Fruit fly (Drosophila melanogaster) whole organism, embryonic: ENCODE measurements around the gene Uba5.

ENCODE experiments used
- ATbp ChIP-seq: fragments of 200-800 bp; sonication (Bioruptor generic); optimal IDR thresholded peaks from 2 replicates; lab custom pipeline; 2017; ENCODE audit warnings: missing biosample characterization, mild to moderate bottlenecking, missing genetic modification characterization, missing genetic modification reagents
- Abd-B ChIP-seq: fragments of 200-800 bp; sonication (Bioruptor generic); optimal IDR thresholded peaks from 2 replicates; lab custom pipeline; 2018; ENCODE audit warnings: missing biosample characterization, mild to moderate bottlenecking, missing genetic modification characterization, moderate library complexity
- Bteb2 ChIP-seq: fragments of 200-800 bp; sonication (Bioruptor generic); optimal IDR thresholded peaks from 2 replicates; lab custom pipeline; 2016; ENCODE audit warnings: missing biosample characterization, missing genetic modification characterization
- CG10543 ChIP-seq: fragments of 200-800 bp; sonication (Bioruptor generic); optimal IDR thresholded peaks from 3 replicates; lab custom pipeline; 2017; ENCODE audit warnings: missing biosample characterization, mild to moderate bottlenecking, missing genetic modification characterization, moderate library complexity
- CG10654 ChIP-seq: fragments of 200-800 bp; sonication (Bioruptor generic); optimal IDR thresholded peaks from 2 replicates; lab custom pipeline; 2016; ENCODE audit warnings: missing biosample characterization, missing genetic modification characterization
- CG11456 ChIP-seq: fragments of 200-800 bp; sonication (Bioruptor generic); IDR thresholded peaks from 3 replicates; pipeline ENCODE4 v1.3.6; 2022; ENCODE audit warnings: missing biosample characterization, missing genetic modification characterization
- CG12744 ChIP-seq: fragments of 200-800 bp; sonication (Bioruptor generic); optimal IDR thresholded peaks from 2 replicates; lab custom pipeline; 2016; ENCODE audit warnings: missing biosample characterization, missing genetic modification characterization
- CG14441 ChIP-seq: fragments of 200-800 bp; sonication (Bioruptor generic); IDR thresholded peaks from 2 replicates; pipeline ENCODE4 v1.3.6; 2022; ENCODE audit warnings: missing biosample characterization, missing genetic modification characterization
- CG14710 ChIP-seq: fragments of 200-800 bp; sonication (Bioruptor generic); optimal IDR thresholded peaks from 3 replicates; lab custom pipeline; 2019; ENCODE audit warnings: missing biosample characterization, mild to moderate bottlenecking, missing genetic modification characterization, moderate library complexity
- CG17802 ChIP-seq: fragments of 200-800 bp; sonication (Bioruptor generic); optimal IDR thresholded peaks from 2 replicates; lab custom pipeline; 2018; ENCODE audit warnings: missing biosample characterization, mild to moderate bottlenecking, missing genetic modification characterization, moderate library complexity
- CG32767 ChIP-seq: fragments of 200-800 bp; sonication (Bioruptor generic); IDR thresholded peaks from 2 replicates; pipeline ENCODE4 v1.3.6; 2022; ENCODE audit warnings: missing biosample characterization, missing genetic modification characterization
- CG33213 ChIP-seq: fragments of 200-800 bp; sonication (Bioruptor generic); optimal IDR thresholded peaks from 3 replicates; lab custom pipeline; 2016; ENCODE audit warnings: missing biosample characterization, missing genetic modification characterization
- CG3726 ChIP-seq: fragments of 200-800 bp; sonication (Bioruptor generic); IDR thresholded peaks from 3 replicates; pipeline ENCODE4, ENCODE4 v1.3.6; 2022; ENCODE audit warnings: missing biosample characterization, missing genetic modification characterization
- CG4424 ChIP-seq: fragments of 200-800 bp; sonication (Bioruptor generic); optimal IDR thresholded peaks from 3 replicates; lab custom pipeline; 2016; ENCODE audit warnings: missing biosample characterization, missing genetic modification characterization
- CG6254 ChIP-seq: fragments of 200-800 bp; sonication (Bioruptor generic); optimal IDR thresholded peaks from 3 replicates; lab custom pipeline; 2017; ENCODE audit warnings: mild to moderate bottlenecking, missing biosample characterization, missing genetic modification reagents, missing genetic modification characterization
- CG6765 ChIP-seq: fragments of 200-800 bp; sonication (Bioruptor generic); optimal IDR thresholded peaks from 3 replicates; lab custom pipeline; 2017; ENCODE audit warnings: missing biosample characterization, mild to moderate bottlenecking, missing genetic modification characterization
- D19A ChIP-seq: fragments of 200-800 bp; optimal IDR thresholded peaks from 3 replicates; lab custom pipeline; 2019; ENCODE audit warnings: missing biosample characterization, mild to moderate bottlenecking, missing genetic modification characterization, moderate library complexity
- D19B ChIP-seq: fragments of 200-800 bp; sonication (Bioruptor generic); optimal IDR thresholded peaks from 2 replicates; lab custom pipeline; 2017; ENCODE audit warnings: missing biosample characterization, mild to moderate bottlenecking, missing genetic modification characterization
- Dbx ChIP-seq: fragments of 200-800 bp; sonication (Bioruptor generic); IDR thresholded peaks from 3 replicates; pipeline ENCODE4 v1.3.6; 2022; ENCODE audit warnings: missing biosample characterization, missing genetic modification characterization
- Deaf1 ChIP-seq: fragments of 200-800 bp; optimal IDR thresholded peaks from 3 replicates; lab custom pipeline; 2019; ENCODE audit warnings: missing biosample characterization, mild to moderate bottlenecking, missing genetic modification characterization, moderate library complexity
- Eip74EF ChIP-seq, 2 experiments: fragments of 200-800 bp in 1 of 2; fragments of >200 bp in 1 of 2; sonication (Bioruptor generic) in 1 of 2; optimal IDR thresholded peaks; 2 replicates each; lab custom pipeline; 2017 to 2019; ENCODE audit warnings: missing biosample characterization in 2 of 2, missing genetic modification characterization in 2 of 2, mild to moderate bottlenecking in 1 of 2, moderate library complexity in 1 of 2
- Fer1 ChIP-seq: fragments of 200-800 bp; sonication (Bioruptor generic); optimal IDR thresholded peaks from 2 replicates; lab custom pipeline; 2017; ENCODE audit warnings: missing biosample characterization, mild to moderate bottlenecking, missing genetic modification characterization
- Hsf ChIP-seq: fragments of 200-800 bp; sonication (Bioruptor generic); optimal IDR thresholded peaks from 3 replicates; lab custom pipeline; 2016; ENCODE audit warnings: missing biosample characterization, missing genetic modification characterization
- PHDP ChIP-seq: fragments of 200-800 bp; sonication (Bioruptor generic); optimal IDR thresholded peaks from 3 replicates; lab custom pipeline; 2018; ENCODE audit warnings: missing biosample characterization, mild to moderate bottlenecking, missing genetic modification characterization, moderate library complexity
- Ravus ChIP-seq: fragments of 200-800 bp; sonication (Bioruptor generic); IDR thresholded peaks from 2 replicates; pipeline ENCODE4 v1.3.6; 2022; ENCODE audit warnings: missing biosample characterization, missing genetic modification characterization
- Stat92E ChIP-seq, 3 experiments: fragments of >200 bp in 2 of 3; fragments of 200-800 bp in 1 of 3; sonication (Bioruptor generic) in 1 of 3; optimal IDR thresholded peaks; 2 replicates each; lab custom pipeline; 2017 to 2019; ENCODE audit warnings: missing biosample characterization in 3 of 3, missing genetic modification characterization in 3 of 3, mild to moderate bottlenecking in 1 of 3, moderate library complexity in 1 of 3
- amos ChIP-seq: fragments of 200-800 bp; sonication (Bioruptor generic); IDR thresholded peaks from 2 replicates; pipeline ENCODE4 v1.3.6; 2022; ENCODE audit warnings: missing biosample characterization, missing genetic modification characterization; ENCODE audit not compliant: partially characterized antibody
- az2 ChIP-seq: fragments of 200-800 bp; sonication (Bioruptor generic); optimal IDR thresholded peaks from 3 replicates; lab custom pipeline; 2016; ENCODE audit warnings: missing biosample characterization, missing genetic modification characterization
- bigmax ChIP-seq: fragments of 200-800 bp; sonication (Bioruptor generic); optimal IDR thresholded peaks from 2 replicates; lab custom pipeline; 2018; ENCODE audit warnings: missing biosample characterization, mild to moderate bottlenecking, missing genetic modification characterization
- croc ChIP-seq: fragments of 200-800 bp; sonication (Bioruptor generic); conservative IDR thresholded peaks from 3 replicates; pipeline ENCODE4 v1.3.6; 2022; ENCODE audit warnings: missing biosample characterization, missing genetic modification characterization
- disco-r ChIP-seq: fragments of 200-800 bp; sonication (Bioruptor generic); optimal IDR thresholded peaks from 2 replicates; lab custom pipeline; 2016; ENCODE audit warnings: missing biosample characterization, missing genetic modification characterization
- dmrt11E ChIP-seq: fragments of 200-800 bp; sonication (Bioruptor generic); optimal IDR thresholded peaks from 3 replicates; lab custom pipeline; 2018; ENCODE audit warnings: missing biosample characterization, mild to moderate bottlenecking, missing genetic modification characterization, moderate library complexity
- dmrt99B ChIP-seq: fragments of 200-800 bp; sonication (Bioruptor generic); optimal IDR thresholded peaks from 2 replicates; lab custom pipeline; 2018; ENCODE audit warnings: missing biosample characterization, mild to moderate bottlenecking, missing genetic modification characterization, moderate library complexity
- ems ChIP-seq: fragments of 200-800 bp; sonication (Bioruptor generic); optimal IDR thresholded peaks from 3 replicates; lab custom pipeline; 2016; ENCODE audit warnings: missing biosample characterization, missing genetic modification characterization
- exex ChIP-seq: fragments of 200-800 bp; sonication (Bioruptor generic); optimal IDR thresholded peaks from 4 replicates; lab custom pipeline; 2018; ENCODE audit warnings: missing biosample characterization, mild to moderate bottlenecking, missing genetic modification characterization, moderate library complexity
- grau ChIP-seq: fragments of 200-800 bp; optimal IDR thresholded peaks from 3 replicates; lab custom pipeline; 2019; ENCODE audit warnings: missing biosample characterization, mild to moderate bottlenecking, missing genetic modification characterization, moderate library complexity
- ham ChIP-seq: fragments of 200-800 bp; sonication (Bioruptor generic); IDR thresholded peaks from 2 replicates; pipeline ENCODE4 v1.3.6; 2022; ENCODE audit warnings: missing biosample characterization, missing genetic modification characterization
- ind ChIP-seq: fragments of 200-800 bp; sonication (Bioruptor generic); optimal IDR thresholded peaks from 3 replicates; lab custom pipeline; 2016; ENCODE audit warnings: missing biosample characterization, missing genetic modification characterization
- lola ChIP-seq, 3 experiments: fragments of >200 bp in 2 of 3; fragments of 200-800 bp in 1 of 3; sonication (Bioruptor generic) in 1 of 3; optimal IDR thresholded peaks; 2 replicates each; lab custom pipeline; 2017 to 2019; ENCODE audit warnings: missing biosample characterization in 3 of 3, missing genetic modification characterization in 3 of 3, mild to moderate bottlenecking in 1 of 3, moderate library complexity in 1 of 3
- odd ChIP-seq: fragments of 200-800 bp; sonication (Bioruptor generic); optimal IDR thresholded peaks from 2 replicates; lab custom pipeline; 2017; ENCODE audit warnings: missing biosample characterization, mild to moderate bottlenecking, missing genetic modification characterization
- onecut ChIP-seq: fragments of 200-800 bp; sonication (Bioruptor generic); IDR thresholded peaks from 2 replicates; pipeline ENCODE4 v1.3.6; 2022; ENCODE audit warnings: missing biosample characterization, missing genetic modification characterization
- pho ChIP-seq: fragments of 200-800 bp; sonication (Bioruptor generic); optimal IDR thresholded peaks from 2 replicates; lab custom pipeline; 2016; ENCODE audit warnings: missing biosample characterization, missing genetic modification characterization
- psq ChIP-seq: fragments of 200-800 bp; sonication (Bioruptor generic); optimal IDR thresholded peaks from 2 replicates; lab custom pipeline; 2017; ENCODE audit warnings: missing biosample characterization, missing genetic modification characterization
- scrt ChIP-seq: fragments of 200-800 bp; sonication (Bioruptor generic); optimal IDR thresholded peaks from 2 replicates; lab custom pipeline; 2018; ENCODE audit warnings: missing biosample characterization, mild to moderate bottlenecking, missing genetic modification characterization, moderate library complexity
- sug ChIP-seq: fragments of 200-800 bp; optimal IDR thresholded peaks from 2 replicates; lab custom pipeline; 2019; ENCODE audit warnings: missing biosample characterization, mild to moderate bottlenecking, missing genetic modification characterization, moderate library complexity
- tll ChIP-seq, 2 experiments: fragments of 200-800 bp in 1 of 2; fragments of >200 bp in 1 of 2; sonication (Bioruptor generic) in 1 of 2; optimal IDR thresholded peaks; 2 replicates each; lab custom pipeline; 2017 to 2019; ENCODE audit warnings: missing biosample characterization in 2 of 2, missing genetic modification characterization in 2 of 2, mild to moderate bottlenecking in 1 of 2, moderate library complexity in 1 of 2
- vfl ChIP-seq: fragments of 200-800 bp; sonication (Bioruptor generic); optimal IDR thresholded peaks from 2 replicates; lab custom pipeline; 2016; ENCODE audit warnings: missing biosample characterization, missing genetic modification characterization
- vvl ChIP-seq: fragments of 200-800 bp; sonication (Bioruptor generic); IDR thresholded peaks from 2 replicates; pipeline ENCODE4 v1.3.6; 2022; ENCODE audit warnings: missing biosample characterization, missing genetic modification characterization

The Uba5 gene

DNA sequence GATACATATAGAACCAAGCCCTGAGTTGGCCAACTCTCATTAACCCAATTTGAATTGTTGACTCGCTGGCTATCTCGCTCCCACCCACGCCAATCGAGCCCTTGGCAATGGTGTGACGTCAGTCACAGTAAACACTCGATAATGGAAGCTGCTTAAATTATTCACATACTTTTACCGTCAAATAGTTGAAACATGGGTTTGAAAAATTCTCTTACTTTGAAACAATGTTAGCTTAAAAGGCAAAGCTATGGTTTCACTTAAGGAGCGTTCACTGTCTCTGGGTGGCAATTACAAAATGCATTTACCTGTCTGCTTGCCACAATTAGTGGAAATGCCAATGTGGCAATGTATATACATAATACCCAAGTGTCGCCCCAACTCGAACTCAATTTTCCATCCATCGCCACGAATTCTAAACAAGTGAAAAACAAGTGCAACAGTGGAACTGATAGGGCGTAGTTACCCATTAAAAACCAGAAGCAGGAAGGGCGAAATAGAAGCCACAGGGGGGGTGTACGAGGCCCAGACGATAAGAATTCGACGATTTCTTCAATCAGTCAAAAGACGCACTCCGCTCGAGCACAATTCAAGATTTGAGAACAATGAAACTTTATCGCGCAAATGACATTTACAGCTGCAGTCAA is 33.7 kb upstream of the Uba5 start (continued):
- TF ChIP-seq amos (GFP tag; lab: Robert Waterston, UW) (no peak), Stat92E (GFP tag; optimal IDR thresholded peaks at IDR 0.05; lab: Kevin White, UChicago) (no peak), CG33213 (GFP tag; lab: Kevin White, UChicago) (peak; percentile 72), pho (GFP tag; lab: Kevin White, UChicago) (peak; percentile 74), tll (GFP tag; optimal IDR thresholded peaks at IDR 0.05; lab: Kevin White, UChicago) (peak; percentile 5 to 37), Fer1 (GFP tag; lab: Kevin White, UChicago) (peak; percentile 88), odd (GFP tag; lab: Kevin White, UChicago) (peak; percentile 84), Hsf (GFP tag; lab: Kevin White, UChicago) (peak; percentile 83), vvl (GFP tag; lab: Robert Waterston, UW) (peak; percentile 93), CG14441 (peak; percentile 91), CG4424 (GFP tag; lab: Kevin White, UChicago) (peak; percentile 75), CG6765 (GFP tag; lab: Kevin White, UChicago) (peak; percentile 68), CG12744 (GFP tag; lab: Kevin White, UChicago) (peak; percentile 71), disco-r (GFP tag; lab: Kevin White, UChicago) (peak; percentile 47), Deaf1 (peak; percentile 55), CG17802 (tag; lab: Kevin White, UChicago) (peak; percentile 60), dmrt11E (peak; percentile 44), grau (tag; lab: Kevin White, UChicago) (peak; percentile 97), CG10654 (peak; percentile 69), vfl (peak; percentile 65), Ravus (peak; percentile 64), Bteb2 (GFP tag; lab: Kevin White, UChicago) (peak; percentile 73), dmrt99B (tag; lab: Kevin White, UChicago) (peak; percentile 90), ind (peak; percentile 88), D19A (tag; lab: Kevin White, UChicago) (peak; percentile 69), sug (tag; lab: Kevin White, UChicago) (peak; percentile 84), D19B (GFP tag; lab: Kevin White, UChicago) (peak; percentile 52), lola (GFP tag; optimal IDR thresholded peaks at IDR 0.05; lab: Kevin White, UChicago) (peak in 1 of 3 experiments; percentile 64), ATbp (GFP tag; lab: Kevin White, UChicago) (peak; percentile 78), croc (peak; percentile 68), scrt (GFP tag; lab: Kevin White, UChicago) (peak; percentile 80), ham (GFP tag; lab: Robert Waterston, UW) (peak; percentile 68; the same call in 1 of the 2 replicates), Dbx (peak; percentile 79), CG3726 (GFP tag; lab: Robert Waterston, UW) (peak; percentile 62; the same call in 1 of the 3 replicates), bigmax (GFP tag; lab: Kevin White, UChicago) (no peak), psq (GFP tag; lab: Kevin White, UChicago) (no peak), exex (peak; percentile 55), CG32767 (GFP tag; lab: Robert Waterston, UW) (peak; percentile 84), CG10543 (GFP tag; lab: Kevin White, UChicago) (peak; percentile 82), Abd-B (GFP tag; lab: Kevin White, UChicago) (peak; percentile 76), ems (peak; percentile 85), az2 (peak; percentile 79), onecut (GFP tag; lab: Robert Waterston, UW) (peak; percentile 74), CG11456 (GFP tag; lab: Robert Waterston, UW) (peak; percentile 88), CG14710 (tag; lab: Kevin White, UChicago) (peak; percentile 44), PHDP (peak; percentile 85), Eip74EF (GFP tag; optimal IDR thresholded peaks at IDR 0.05; lab: Kevin White, UChicago) (peak in 1 of 2 experiments; percentile 67), CG6254 (GFP tag; lab: Kevin White, UChicago) (peak; percentile 46)
